Fruit fly (Drosophila melanogaster): Measurements from ENCODE around the gene RpL24-like.

RpL24-like gene

dm6 chr3R:11431395-11431977 is at the start of gene RpL24-like, which contains the start of gene CG5276:
Gene RpL24-like, minus strand, starts transcription at chr3R:11431582.
Gene CG5276, plus strand, starts transcription at chr3R:11431738.
- no peak for TF ChIP-seq noc (tag; optimal IDR thresholded peaks at IDR 0.05)

- TF ChIP-seq noc (tag; optimal IDR thresholded peaks at IDR 0.05): no peak
These were observed 38.4 kb upstream of the RpL24-like start for dm6 chr3R:11469745-11470144.

- no peak for TF ChIP-seq noc (tag; optimal IDR thresholded peaks at IDR 0.05)
These were observed 36.4 kb upstream of the RpL24-like start for dm6 chr3R:11467812-11468211.

- no peak for TF ChIP-seq noc (tag; optimal IDR thresholded peaks at IDR 0.05)
These were observed 29.3 kb upstream of the RpL24-like start, which contains the start of gene PGRP-LB for dm6 chr3R:11460502-11461358. Gene PGRP-LB, minus strand, starts transcription at chr3R:11460552.

dm6 chr3R:11458851-11459175 is 27.4 kb upstream of the RpL24-like start:
- peak; percentile 15 for TF ChIP-seq noc (tag; optimal IDR thresholded peaks at IDR 0.05)

dm6 chr3R:11458022-11458850 is 26.9 kb upstream of the RpL24-like start:
- TF ChIP-seq noc (tag; optimal IDR thresholded peaks at IDR 0.05): no peak

dm6 chr3R:11457286-11457685 is 25.9 kb upstream of the RpL24-like start:
- TF ChIP-seq noc (tag; optimal IDR thresholded peaks at IDR 0.05): no peak

- no peak for TF ChIP-seq noc (tag; optimal IDR thresholded peaks at IDR 0.05)
These were observed 25.2 kb upstream of the RpL24-like start for dm6 chr3R:11456539-11456938.

- TF ChIP-seq noc (tag; optimal IDR thresholded peaks at IDR 0.05): peak; percentile 93
These were observed 23.0 kb upstream of the RpL24-like start for dm6 chr3R:11454210-11454904.

dm6 chr3R:11452041-11452440 is 20.7 kb upstream of the RpL24-like start:
- TF ChIP-seq noc (tag; optimal IDR thresholded peaks at IDR 0.05): no peak

dm6 chr3R:11451207-11451841 is 19.9 kb upstream of the RpL24-like start, which contains the start of gene sals:
Gene sals, minus strand, starts transcription at chr3R:11451791.
- TF ChIP-seq noc (tag; optimal IDR thresholded peaks at IDR 0.05): no peak

- no peak for TF ChIP-seq noc (tag; optimal IDR thresholded peaks at IDR 0.05)
These were observed 18.3 kb upstream of the RpL24-like start for dm6 chr3R:11449688-11450087.

- no peak for TF ChIP-seq noc (tag; optimal IDR thresholded peaks at IDR 0.05)
These were observed 9.7 kb upstream of the RpL24-like start for dm6 chr3R:11441038-11441437.

- TF ChIP-seq noc (tag; optimal IDR thresholded peaks at IDR 0.05): no peak
These were observed 6.1 kb upstream of the RpL24-like start, which contains the start of gene CG17230 for dm6 chr3R:11437528-11437927. Gene CG17230, plus strand, starts transcription at chr3R:11437785.
